Fruit fly (Drosophila melanogaster): ENCODE results near the gene Pc.

The Pc gene

DNA sequence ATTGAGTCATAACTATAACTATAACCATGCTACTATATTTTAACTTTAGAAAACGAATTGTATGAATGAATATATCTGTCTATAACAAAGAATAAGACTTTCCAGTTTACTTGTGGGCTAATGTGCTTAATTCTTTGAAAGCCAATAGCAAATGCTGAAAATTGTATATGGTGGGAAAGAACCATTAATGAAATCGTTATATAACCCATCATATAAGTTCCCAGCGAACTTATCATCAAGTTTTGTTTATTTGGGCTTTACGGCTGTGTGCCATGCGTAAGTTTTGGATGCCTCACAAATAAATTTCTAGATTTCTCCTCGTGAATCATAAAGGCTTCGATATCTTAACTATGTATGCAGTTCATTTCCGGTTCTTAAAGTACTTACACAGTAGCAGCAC, 34.0 kb downstream of the Pc start:
- TF ChIP-seq Crg-1 (GFP tag; optimal IDR thresholded peaks at IDR 0.05) (no peak), toe (GFP tag; optimal IDR thresholded peaks at IDR 0.05) (no peak), Clk (GFP tag; optimal IDR thresholded peaks at IDR 0.05) (no peak), Hr96 (GFP tag; optimal IDR thresholded peaks at IDR 0.05) (no peak), CG14711 (tag; optimal IDR thresholded peaks at IDR 0.05) (no peak), cic (GFP tag; optimal IDR thresholded peaks at IDR 0.05) (no peak), CG7101 (tag; optimal IDR thresholded peaks at IDR 0.05) (no peak)

DNA sequence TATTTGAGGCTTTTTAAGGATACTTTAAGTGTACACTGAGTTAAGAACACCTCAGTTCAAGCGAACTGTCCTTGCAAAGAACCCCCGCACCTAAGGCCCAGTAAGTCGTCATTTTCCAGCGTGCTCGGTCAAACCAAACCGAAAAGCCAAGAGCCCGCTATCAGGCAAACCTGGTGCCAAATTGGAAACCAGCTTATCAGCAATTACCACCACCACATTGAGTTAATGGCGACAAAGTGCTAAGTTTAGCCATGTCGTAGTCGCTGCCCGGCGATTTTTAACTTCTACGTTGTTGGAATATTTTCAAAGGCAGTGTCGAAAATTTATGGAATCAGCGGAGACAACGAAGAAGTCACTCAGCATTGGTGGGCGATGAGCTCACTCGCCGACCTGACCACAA, 35.1 kb downstream of the Pc start:
- TF ChIP-seq toe (GFP tag; optimal IDR thresholded peaks at IDR 0.05), result no peak
- no peak for TF ChIP-seq CG11617 (GFP tag; optimal IDR thresholded peaks at IDR 0.05)
- no peak for TF ChIP-seq Mnt (GFP tag; optimal IDR thresholded peaks at IDR 0.05)
- TF ChIP-seq tj (GFP tag; optimal IDR thresholded peaks at IDR 0.05), result no peak
- no peak for TF ChIP-seq pad (GFP tag; optimal IDR thresholded peaks at IDR 0.05)
- TF ChIP-seq CG7045 (GFP tag; optimal IDR thresholded peaks at IDR 0.05), result no peak
- TF ChIP-seq CG7101 (tag; optimal IDR thresholded peaks at IDR 0.05), result no peak
- no peak for TF ChIP-seq CG33017 (tag; optimal IDR thresholded peaks at IDR 0.05)
- TF ChIP-seq CG5204 (GFP tag; optimal IDR thresholded peaks at IDR 0.05), result no peak
- TF ChIP-seq Crg-1 (GFP tag; optimal IDR thresholded peaks at IDR 0.05), result no peak
- TF ChIP-seq CG14711 (tag; optimal IDR thresholded peaks at IDR 0.05), result no peak
- no peak for TF ChIP-seq Hr96 (GFP tag; optimal IDR thresholded peaks at IDR 0.05)
- TF ChIP-seq Clk (GFP tag; optimal IDR thresholded peaks at IDR 0.05), result no peak
- TF ChIP-seq kay (GFP tag; ENCODE audit: borderline replicate concordance), result no peak
- TF ChIP-seq CG12768 (GFP tag; optimal IDR thresholded peaks at IDR 0.05), result no peak
- no peak for TF ChIP-seq bab1 (GFP tag; optimal IDR thresholded peaks at IDR 0.05)
- TF ChIP-seq ovo (GFP tag; optimal IDR thresholded peaks at IDR 0.05), result no peak
- no peak for TF ChIP-seq CG1620 (GFP tag; optimal IDR thresholded peaks at IDR 0.05)
- no peak for TF ChIP-seq cnc (optimal IDR thresholded peaks at IDR 0.05)
- no peak for TF ChIP-seq cic (GFP tag; optimal IDR thresholded peaks at IDR 0.05)

DNA sequence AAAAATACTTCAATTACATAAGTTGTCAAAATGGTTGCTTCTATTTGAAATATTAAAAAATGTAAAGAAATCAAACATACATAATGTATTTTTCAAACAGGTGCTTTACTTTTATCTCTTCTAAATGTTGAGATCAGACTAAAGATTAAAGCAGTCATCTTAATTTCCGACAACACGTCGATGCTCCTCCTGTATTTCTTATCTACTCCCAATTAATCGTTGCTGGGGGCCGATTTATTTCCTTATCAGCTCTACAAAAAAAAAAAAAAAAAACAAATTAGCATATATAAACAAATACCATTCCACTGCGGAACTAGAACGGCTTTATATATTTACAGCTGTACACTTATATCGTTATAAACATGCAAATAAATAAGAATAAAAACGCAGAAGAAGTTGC, 36.1 kb downstream of the Pc start:
- TF ChIP-seq CG1620 (GFP tag; optimal IDR thresholded peaks at IDR 0.05), result no peak
- no peak for TF ChIP-seq Crg-1 (GFP tag; optimal IDR thresholded peaks at IDR 0.05)
- TF ChIP-seq pad (GFP tag; optimal IDR thresholded peaks at IDR 0.05), result no peak
- TF ChIP-seq Mnt (GFP tag; optimal IDR thresholded peaks at IDR 0.05), result no peak
- TF ChIP-seq cic (GFP tag; optimal IDR thresholded peaks at IDR 0.05), result no peak
- no peak for TF ChIP-seq toe (GFP tag; optimal IDR thresholded peaks at IDR 0.05)
- no peak for TF ChIP-seq CG7045 (GFP tag; optimal IDR thresholded peaks at IDR 0.05)
- TF ChIP-seq CG14711 (tag; optimal IDR thresholded peaks at IDR 0.05), result no peak
- TF ChIP-seq cnc (optimal IDR thresholded peaks at IDR 0.05), result no peak
- no peak for TF ChIP-seq Clk (GFP tag; optimal IDR thresholded peaks at IDR 0.05)
- no peak for TF ChIP-seq ovo (GFP tag; optimal IDR thresholded peaks at IDR 0.05)
- TF ChIP-seq CG5204 (GFP tag; optimal IDR thresholded peaks at IDR 0.05), result no peak

DNA sequence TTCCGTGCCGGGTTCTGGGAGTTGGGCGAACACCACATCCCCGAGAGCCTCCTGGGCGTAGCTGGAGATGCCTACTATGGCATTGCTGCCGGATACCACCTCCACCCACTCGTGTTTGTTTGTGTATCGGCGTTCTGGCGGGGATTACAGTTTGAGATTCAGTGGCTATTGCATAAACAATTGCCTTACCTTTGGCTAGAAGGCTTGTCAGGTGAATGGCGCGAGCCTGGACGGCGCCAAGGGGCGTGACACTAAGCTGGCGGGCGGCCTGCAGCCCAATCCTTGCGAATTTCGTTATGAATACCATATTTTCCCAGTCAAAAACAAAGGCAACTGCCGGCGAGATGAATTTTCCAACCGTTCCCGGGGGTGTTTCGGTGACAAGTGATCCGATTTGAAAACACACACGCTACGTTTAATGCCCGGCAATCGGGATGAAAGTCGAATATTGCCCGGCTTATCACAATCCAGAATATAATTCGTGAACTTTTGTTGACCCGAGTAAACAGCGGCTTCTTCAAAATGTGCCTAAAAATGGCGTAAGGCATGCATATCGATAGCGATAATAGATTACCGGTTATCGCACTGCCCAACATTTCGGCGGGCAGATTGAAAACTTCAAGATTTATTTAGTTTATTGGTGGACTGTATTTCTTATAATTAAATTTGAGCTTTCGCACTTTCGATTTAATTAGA, 36.7 kb downstream of the Pc start, which contains the start of gene ppl:
ppl (minus strand) TSS at position 511 of the 696 bp plus-strand sequence.
- TF ChIP-seq Mnt (GFP tag; optimal IDR thresholded peaks at IDR 0.05), result peak; percentile 37
- TF ChIP-seq cic (GFP tag; optimal IDR thresholded peaks at IDR 0.05), result peak; percentile 53
- TF ChIP-seq Hr96 (GFP tag; optimal IDR thresholded peaks at IDR 0.05), result no peak
- TF ChIP-seq CG7101 (tag; optimal IDR thresholded peaks at IDR 0.05), result peak; percentile 29

DNA sequence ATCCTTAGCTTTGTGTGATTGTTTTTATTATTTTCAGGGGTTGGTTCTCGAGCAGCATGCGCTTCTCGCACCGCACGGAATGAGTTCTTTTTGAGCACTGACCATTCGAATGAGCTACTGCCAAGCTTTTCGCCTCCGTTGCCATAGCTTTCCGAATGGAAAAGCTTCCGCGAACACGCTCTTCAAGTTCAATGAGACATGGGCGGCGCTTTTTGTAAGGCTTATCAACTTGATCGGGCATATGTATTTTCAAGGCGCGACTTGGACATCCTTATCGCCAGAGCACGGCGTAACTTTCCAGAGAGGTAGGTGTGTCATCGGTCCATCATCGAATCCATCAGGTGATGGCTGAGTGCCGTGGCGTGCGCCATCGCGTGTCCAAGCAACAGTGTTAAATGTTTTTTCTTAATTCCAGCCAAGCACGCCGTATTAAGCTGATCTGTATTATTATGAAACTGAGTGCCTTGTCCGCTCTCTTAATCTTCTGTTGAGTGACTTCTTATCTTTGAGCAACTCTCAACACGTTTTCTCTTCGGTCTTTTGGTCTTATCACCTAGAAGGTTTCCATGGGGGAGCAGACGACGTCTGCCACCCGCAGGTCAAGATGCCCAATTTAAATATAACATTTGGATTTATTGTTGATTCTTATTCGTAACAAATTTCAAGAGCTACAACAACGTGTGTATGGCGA, 37.8 kb downstream of the Pc start, which contains the start of gene AcCoAS:
AcCoAS (minus strand) TSS at position 368 of the 691 bp plus-strand sequence.
- TF ChIP-seq ovo (GFP tag; optimal IDR thresholded peaks at IDR 0.05) (no peak), kay (GFP tag; ENCODE audit: borderline replicate concordance) (peak; percentile 96), Crg-1 (GFP tag; optimal IDR thresholded peaks at IDR 0.05) (peak; percentile 74), tj (GFP tag; optimal IDR thresholded peaks at IDR 0.05) (peak; percentile 8), CG7101 (tag; optimal IDR thresholded peaks at IDR 0.05) (peak; percentile 72), pad (GFP tag; optimal IDR thresholded peaks at IDR 0.05) (peak; percentile 51), cic (GFP tag; optimal IDR thresholded peaks at IDR 0.05) (peak; percentile 87), CG5204 (GFP tag; optimal IDR thresholded peaks at IDR 0.05) (no peak), CG14711 (tag; optimal IDR thresholded peaks at IDR 0.05) (peak; percentile 51), Mnt (GFP tag; optimal IDR thresholded peaks at IDR 0.05) (peak; percentile 66), Hr96 (GFP tag; optimal IDR thresholded peaks at IDR 0.05) (peak; percentile 45), CG1620 (GFP tag; optimal IDR thresholded peaks at IDR 0.05) (peak; percentile 18), CG33017 (tag; optimal IDR thresholded peaks at IDR 0.05) (peak; percentile 84), cnc (optimal IDR thresholded peaks at IDR 0.05) (no peak), bab1 (GFP tag; optimal IDR thresholded peaks at IDR 0.05) (peak; percentile 66), CG7045 (GFP tag; optimal IDR thresholded peaks at IDR 0.05) (peak; percentile 64), CG12768 (GFP tag; optimal IDR thresholded peaks at IDR 0.05) (peak; percentile 81), Clk (GFP tag; optimal IDR thresholded peaks at IDR 0.05) (no peak), toe (GFP tag; optimal IDR thresholded peaks at IDR 0.05) (no peak), CG11617 (GFP tag; optimal IDR thresholded peaks at IDR 0.05) (peak; percentile 58)

DNA sequence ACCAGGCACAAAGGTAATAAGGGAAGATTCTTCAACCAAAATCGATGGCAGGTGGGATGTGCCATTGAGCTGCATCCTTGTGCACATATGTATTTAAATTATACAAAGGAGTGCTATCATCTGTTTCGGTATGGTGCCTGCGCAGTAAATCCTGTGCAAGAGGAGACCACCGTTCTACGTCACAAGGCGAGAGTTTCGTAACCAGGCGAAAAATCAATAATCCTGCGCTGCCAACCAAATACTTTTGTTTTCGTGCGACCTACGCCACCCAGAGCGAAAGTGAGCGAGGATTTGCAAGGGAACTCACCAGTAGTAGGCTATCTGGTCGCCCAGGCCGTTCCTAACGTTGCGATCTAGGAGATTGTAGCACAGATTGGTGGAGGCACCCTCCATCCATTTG, 38.7 kb downstream of the Pc start:
- TF ChIP-seq ovo (GFP tag; optimal IDR thresholded peaks at IDR 0.05) (no peak), pad (GFP tag; optimal IDR thresholded peaks at IDR 0.05) (no peak), tj (GFP tag; optimal IDR thresholded peaks at IDR 0.05) (no peak), Mnt (GFP tag; optimal IDR thresholded peaks at IDR 0.05) (no peak), CG33017 (tag; optimal IDR thresholded peaks at IDR 0.05) (no peak), CG7101 (tag; optimal IDR thresholded peaks at IDR 0.05) (no peak), kay (GFP tag; ENCODE audit: borderline replicate concordance) (no peak)
